Worm (Caenorhabditis elegans): ENCODE results near the gene C04E6.7.

Gene C04E6.7

DNA sequence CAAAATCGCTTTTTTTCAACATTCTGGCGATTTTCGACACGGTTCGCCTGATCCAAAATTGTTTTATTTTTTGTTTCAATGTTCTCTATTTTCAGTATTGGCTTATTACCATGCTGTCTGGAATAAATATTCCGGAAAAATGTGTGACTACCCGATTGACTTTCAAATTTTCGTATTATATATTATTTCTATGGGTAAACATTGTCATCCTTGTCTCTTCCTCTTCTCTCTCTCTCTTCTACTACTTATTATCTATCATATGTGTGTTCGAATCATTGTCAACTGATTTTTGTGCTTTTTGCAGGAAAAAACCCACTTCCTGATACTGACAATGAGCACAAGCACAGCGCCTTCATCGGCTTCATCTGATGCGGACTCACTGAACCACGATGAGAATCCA is at the start of gene C04E6.7:
TSS of gene C04E6.7 (plus strand) at position 301 of the 400 bp plus-strand sequence.
- no peak for TF ChIP-seq W03F9.2 (tag; optimal IDR thresholded peaks at IDR 0.05)
- TF ChIP-seq him-1 (tag; optimal IDR thresholded peaks at IDR 0.05), result no peak
- no peak for TF ChIP-seq dao-5 (tag; optimal IDR thresholded peaks at IDR 0.05)

- no peak for TF ChIP-seq W03F9.2 (tag; optimal IDR thresholded peaks at IDR 0.05)
- no peak for TF ChIP-seq him-1 (tag; optimal IDR thresholded peaks at IDR 0.05)
Observed at ce11 chrV:5843415-5844337, 49.4 kb upstream of the C04E6.7 start.

ce11 chrV:5844349-5844760 is 48.8 kb upstream of the C04E6.7 start:
- TF ChIP-seq W03F9.2 (tag; optimal IDR thresholded peaks at IDR 0.05) (peak; percentile 28), him-1 (tag; optimal IDR thresholded peaks at IDR 0.05) (peak; percentile 21), dao-5 (tag; optimal IDR thresholded peaks at IDR 0.05) (no peak)

- TF ChIP-seq him-1 (tag; optimal IDR thresholded peaks at IDR 0.05) (no peak), W03F9.2 (tag; optimal IDR thresholded peaks at IDR 0.05) (no peak)
Observed at ce11 chrV:5845162-5845561, 48.0 kb upstream of the C04E6.7 start.

- TF ChIP-seq dao-5 (tag; optimal IDR thresholded peaks at IDR 0.05) (no peak), W03F9.2 (tag; optimal IDR thresholded peaks at IDR 0.05) (peak; percentile 29)
Observed at ce11 chrV:5845669-5846189, 47.4 kb upstream of the C04E6.7 start, which contains the start of gene F26F12.3. Gene F26F12.3, minus strand, starts transcription at chrV:5845719.

- no peak for TF ChIP-seq W03F9.2 (tag; optimal IDR thresholded peaks at IDR 0.05)
- no peak for TF ChIP-seq dao-5 (tag; optimal IDR thresholded peaks at IDR 0.05)
- TF ChIP-seq him-1 (tag; optimal IDR thresholded peaks at IDR 0.05), result no peak
Observed at ce11 chrV:5846729-5847128, 46.4 kb upstream of the C04E6.7 start.

- TF ChIP-seq W03F9.2 (tag; optimal IDR thresholded peaks at IDR 0.05) (no peak), him-1 (tag; optimal IDR thresholded peaks at IDR 0.05) (no peak), dao-5 (tag; optimal IDR thresholded peaks at IDR 0.05) (no peak)
Observed at ce11 chrV:5848015-5848609, 45.0 kb upstream of the C04E6.7 start.

DNA sequence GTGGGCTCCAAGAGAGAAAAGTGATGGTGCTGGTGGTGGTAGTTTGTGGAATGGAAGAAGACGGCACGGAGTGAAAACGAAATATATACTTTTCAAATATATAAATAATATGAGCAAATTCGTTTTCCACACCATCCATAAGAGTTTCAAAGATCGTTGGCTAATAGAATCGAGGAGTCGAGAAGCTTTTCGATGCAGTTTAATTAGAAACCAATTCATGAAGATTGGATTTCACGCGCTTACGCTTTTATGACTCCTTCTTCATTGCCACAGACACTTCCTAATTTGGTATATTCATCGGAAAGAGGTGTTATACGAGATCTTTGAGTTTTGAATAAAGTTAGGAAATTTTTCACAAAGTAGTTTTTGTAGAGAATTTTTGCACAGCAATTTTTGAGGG is 42.4 kb upstream of the C04E6.7 start:
- no peak for TF ChIP-seq him-1 (tag; optimal IDR thresholded peaks at IDR 0.05)
- no peak for TF ChIP-seq dao-5 (tag; optimal IDR thresholded peaks at IDR 0.05)

- TF ChIP-seq dao-5 (tag; optimal IDR thresholded peaks at IDR 0.05) (no peak), him-1 (tag; optimal IDR thresholded peaks at IDR 0.05) (no peak), W03F9.2 (tag; optimal IDR thresholded peaks at IDR 0.05) (no peak)
Observed at ce11 chrV:5851631-5852030, 41.5 kb upstream of the C04E6.7 start.

DNA sequence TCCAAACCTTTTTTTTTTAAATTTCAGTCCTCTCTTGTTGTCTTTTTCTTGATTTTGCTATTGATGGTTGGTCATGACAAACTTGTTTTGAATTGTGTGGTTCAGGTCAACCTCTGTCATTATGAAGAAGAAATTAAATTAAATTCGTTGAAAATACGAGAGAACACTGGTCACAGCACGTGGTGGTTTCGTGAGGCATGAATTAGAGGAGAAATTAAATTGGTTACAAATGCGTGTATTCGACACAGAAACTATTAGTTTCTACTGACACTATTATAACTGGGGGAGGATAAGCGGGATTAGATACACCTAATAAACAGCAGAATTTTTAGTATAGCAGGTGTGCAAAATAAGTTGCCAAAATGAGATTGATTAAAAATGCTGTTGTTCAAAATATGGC is 41.0 kb upstream of the C04E6.7 start:
- TF ChIP-seq him-1 (tag; optimal IDR thresholded peaks at IDR 0.05) (no peak), dao-5 (tag; optimal IDR thresholded peaks at IDR 0.05) (no peak), W03F9.2 (tag; optimal IDR thresholded peaks at IDR 0.05) (no peak)

ce11 chrV:5862479-5863188 is 30.5 kb upstream of the C04E6.7 start, which contains the start of gene F26F12.8:
Gene F26F12.8, minus strand, starts transcription at chrV:5862529.
- no peak for TF ChIP-seq him-1 (tag; optimal IDR thresholded peaks at IDR 0.05)

ce11 chrV:5865085-5865484 is 28.0 kb upstream of the C04E6.7 start, which contains the start of gene F26F12.5:
Gene F26F12.5, minus strand, starts transcription at chrV:5865185.
- TF ChIP-seq him-1 (tag; optimal IDR thresholded peaks at IDR 0.05) (no peak), dao-5 (tag; optimal IDR thresholded peaks at IDR 0.05) (no peak), W03F9.2 (tag; optimal IDR thresholded peaks at IDR 0.05) (no peak)

- TF ChIP-seq W03F9.2 (tag; optimal IDR thresholded peaks at IDR 0.05), result no peak
- no peak for TF ChIP-seq him-1 (tag; optimal IDR thresholded peaks at IDR 0.05)
- TF ChIP-seq dao-5 (tag; optimal IDR thresholded peaks at IDR 0.05), result no peak
Observed at ce11 chrV:5869227-5869626, 23.9 kb upstream of the C04E6.7 start, which contains the start of gene F26F12.4. Gene F26F12.4, minus strand, starts transcription at chrV:5869327.

DNA sequence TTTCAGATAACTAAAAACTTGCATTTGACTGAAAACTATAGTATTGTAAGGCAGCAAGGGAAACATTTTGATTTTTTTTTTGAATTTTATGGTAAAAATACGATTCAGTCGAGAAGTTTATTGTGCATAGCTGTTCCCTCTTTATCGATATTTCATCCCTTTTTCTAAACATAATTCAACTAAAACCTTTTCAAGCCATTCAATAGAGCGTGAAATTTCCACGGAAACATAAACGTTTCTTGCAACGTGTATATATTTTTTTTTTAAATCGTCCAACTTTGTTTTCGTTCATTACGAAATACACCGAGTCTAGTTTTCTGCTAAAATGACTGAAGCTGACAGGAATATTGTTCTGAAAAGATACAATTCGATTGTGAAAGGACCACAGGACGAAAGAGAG is 21.4 kb upstream of the C04E6.7 start, which contains the start of gene C02G6.2:
TSS of gene C02G6.2 (plus strand) at position 301 of the 400 bp plus-strand sequence.
- TF ChIP-seq dao-5 (tag; optimal IDR thresholded peaks at IDR 0.05), result no peak

All from whole organism, L4/young adult.